Worm (Caenorhabditis elegans): ENCODE data around the gene C07G3.15.

DNA sequence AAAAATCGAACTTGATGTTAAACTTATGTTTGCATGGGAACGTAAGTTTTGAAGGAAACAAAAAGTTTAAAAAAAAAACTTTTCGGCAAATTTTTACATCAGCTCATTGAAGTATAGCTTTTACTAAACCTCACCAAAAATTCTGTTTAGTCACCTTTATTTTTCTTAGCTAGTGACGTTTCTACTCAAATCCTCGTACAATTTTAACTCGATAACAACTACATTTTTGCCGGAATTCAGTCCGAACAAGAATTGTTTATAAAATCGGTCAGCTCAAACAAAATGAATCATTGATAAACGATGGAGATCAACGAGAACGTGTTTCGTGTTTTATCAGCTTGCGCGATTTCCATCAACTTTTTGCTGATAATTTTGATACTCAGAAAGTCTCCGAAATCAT lies 30.1 kb upstream of the C07G3.15 start, which contains the start of gene str-260:
- TF ChIP-seq med-1 (GFP tag; optimal IDR thresholded peaks at IDR 0.05; ENCODE audit: insufficient read depth) (no peak), ztf-29 (GFP tag; IDR thresholded peaks at IDR 0.05) (no peak), tab-1 (GFP tag; IDR thresholded peaks at IDR 0.05) (no peak), flt-1 (GFP tag; IDR thresholded peaks at IDR 0.05) (no peak), ref-1 (GFP tag; conservative IDR thresholded peaks at IDR 0.05) (no peak), klf-2 (GFP tag; conservative IDR thresholded peaks at IDR 0.05) (no peak), cog-1 (tag; optimal IDR thresholded peaks at IDR 0.05) (no peak), ztf-23 (GFP tag; IDR thresholded peaks at IDR 0.05) (no peak)
